Fruit fly (Drosophila melanogaster) whole organism, embryonic: ENCODE results near the gene prg.

Source experiments
- Awh ChIP-seq: fragments of 200-800 bp; sonication (Bioruptor generic); IDR thresholded peaks from 2 replicates; pipeline ENCODE4, ENCODE4 v1.3.6; 2022; ENCODE audit warnings: missing biosample characterization, missing genetic modification characterization
- B-H2 ChIP-seq: fragments of 200-800 bp; sonication (Bioruptor generic); optimal IDR thresholded peaks from 2 replicates; lab custom pipeline; 2018; ENCODE audit warnings: missing biosample characterization, mild to moderate bottlenecking, missing genetic modification characterization
- Bdp1 ChIP-seq: fragments of 200-800 bp; sonication (Bioruptor generic); optimal IDR thresholded peaks from 3 replicates; lab custom pipeline; 2016; ENCODE audit warnings: missing biosample characterization, missing genetic modification characterization
- CG12299 ChIP-seq: fragments of 200-800 bp; sonication (Bioruptor generic); optimal IDR thresholded peaks from 2 replicates; lab custom pipeline; 2018; ENCODE audit warnings: missing biosample characterization, mild to moderate bottlenecking, missing genetic modification characterization
- CG1529 ChIP-seq: fragments of 200-800 bp; sonication (Bioruptor generic); optimal IDR thresholded peaks from 3 replicates; lab custom pipeline; 2018; ENCODE audit warnings: missing biosample characterization, missing genetic modification characterization
- CG16813 ChIP-seq: fragments of 200-800 bp; sonication (Bioruptor generic); IDR thresholded peaks from 3 replicates; pipeline ENCODE4 v1.3.6; 2022; ENCODE audit warnings: missing biosample characterization, missing genetic modification characterization; ENCODE audit not compliant: partially characterized antibody
- CG17359 ChIP-seq: fragments of 200-800 bp; sonication (Bioruptor generic); optimal IDR thresholded peaks from 3 replicates; lab custom pipeline; 2018; ENCODE audit warnings: missing biosample characterization, mild to moderate bottlenecking, missing genetic modification characterization, moderate library complexity
- CG17829 ChIP-seq: fragments of 200-800 bp; optimal IDR thresholded peaks from 2 replicates; lab custom pipeline; 2019; ENCODE audit warnings: missing biosample characterization, mild to moderate bottlenecking, missing genetic modification characterization, moderate library complexity
- CG2116 ChIP-seq: fragments of 200-800 bp; sonication (Bioruptor generic); optimal IDR thresholded peaks from 3 replicates; lab custom pipeline; 2018; ENCODE audit warnings: missing biosample characterization, mild to moderate bottlenecking, missing genetic modification characterization
- CG30403 ChIP-seq: fragments of 200-800 bp; sonication (Bioruptor generic); optimal IDR thresholded peaks from 3 replicates; lab custom pipeline; 2016; ENCODE audit warnings: missing biosample characterization, missing genetic modification characterization
- CG31365 ChIP-seq: fragments of 200-800 bp; sonication (Bioruptor generic); optimal IDR thresholded peaks from 2 replicates; lab custom pipeline; 2018; ENCODE audit warnings: missing biosample characterization, mild to moderate bottlenecking, missing genetic modification characterization
- CG3407 ChIP-seq: fragments of 200-800 bp; sonication (Bioruptor generic); optimal IDR thresholded peaks from 2 replicates; lab custom pipeline; 2018; ENCODE audit warnings: missing biosample characterization, mild to moderate bottlenecking, missing genetic modification characterization
- CG34376 ChIP-seq: fragments of 200-800 bp; sonication (Bioruptor generic); optimal IDR thresholded peaks from 2 replicates; lab custom pipeline; 2018; ENCODE audit warnings: missing biosample characterization, mild to moderate bottlenecking, missing genetic modification characterization
- CG3847 ChIP-seq: fragments of 200-800 bp; sonication (Bioruptor generic); IDR thresholded peaks from 2 replicates; pipeline ENCODE4 v1.3.6; 2022; ENCODE audit warnings: missing biosample characterization, missing genetic modification characterization
- CG4854 ChIP-seq: fragments of 200-800 bp; sonication (Bioruptor generic); optimal IDR thresholded peaks from 2 replicates; lab custom pipeline; 2016; ENCODE audit warnings: missing biosample characterization, missing genetic modification characterization, inconsistent platforms
- CG6791 ChIP-seq: fragments of 200-800 bp; sonication (Bioruptor generic); IDR thresholded peaks from 3 replicates; pipeline ENCODE4 v1.3.6; 2022; ENCODE audit warnings: missing biosample characterization, missing genetic modification characterization; ENCODE audit not compliant: partially characterized antibody
- CG7963 ChIP-seq: fragments of 200-800 bp; sonication (Bioruptor generic); IDR thresholded peaks from 3 replicates; pipeline ENCODE4 v1.3.6; 2022; ENCODE audit warnings: missing biosample characterization, missing genetic modification characterization; ENCODE audit not compliant: partially characterized antibody
- CG9876 ChIP-seq: fragments of 200-800 bp; sonication (Bioruptor generic); optimal IDR thresholded peaks from 2 replicates; lab custom pipeline; 2016; ENCODE audit warnings: missing biosample characterization, missing genetic modification characterization
- CTCF ChIP-seq: fragments of 200-800 bp; sonication (Bioruptor generic); optimal IDR thresholded peaks from 2 replicates; lab custom pipeline; 2017; ENCODE audit warnings: missing biosample characterization, mild to moderate bottlenecking, missing genetic modification characterization, moderate library complexity
- CrebB ChIP-seq: fragments of 200-800 bp; sonication (Bioruptor generic); optimal IDR thresholded peaks from 3 replicates; lab custom pipeline; 2018; ENCODE audit warnings: missing biosample characterization, mild to moderate bottlenecking, missing genetic modification characterization
- Dll ChIP-seq: fragments of 200-800 bp; sonication (Bioruptor generic); IDR thresholded peaks from 4 replicates; pipeline ENCODE4 v1.3.6; 2022; ENCODE audit warnings: missing biosample characterization, missing genetic modification characterization; ENCODE audit not compliant: partially characterized antibody
- Elba2 ChIP-seq: fragments of 200-800 bp; sonication (Bioruptor generic); optimal IDR thresholded peaks from 3 replicates; lab custom pipeline; 2016; ENCODE audit warnings: missing biosample characterization, missing genetic modification characterization
- GATAe ChIP-seq: fragments of 200-800 bp; sonication (Bioruptor generic); conservative IDR thresholded peaks from 2 replicates; pipeline ENCODE4 v1.3.6; 2022; ENCODE audit warnings: missing biosample characterization, missing genetic modification characterization
- Gsc ChIP-seq: fragments of 200-800 bp; sonication (Bioruptor generic); IDR thresholded peaks from 2 replicates; pipeline ENCODE4 v1.3.6; 2022; ENCODE audit warnings: missing biosample characterization, missing genetic modification characterization
- MESR4 ChIP-seq: fragments of 200-800 bp; sonication (Bioruptor generic); optimal IDR thresholded peaks from 2 replicates; lab custom pipeline; 2018; ENCODE audit warnings: missing biosample characterization, mild to moderate bottlenecking, missing genetic modification characterization, moderate library complexity
- Med ChIP-seq: fragments of 200-800 bp; sonication (Bioruptor generic); peaks from one replicate; lab custom pipeline; 2016; ENCODE audit warnings: missing biosample characterization, missing genetic modification characterization, mild to moderate bottlenecking, inconsistent platforms, moderate library complexity
- Nf-YB ChIP-seq: fragments of 200-800 bp; sonication (Bioruptor generic); optimal IDR thresholded peaks from 3 replicates; lab custom pipeline; 2019; ENCODE audit warnings: missing biosample characterization, mild to moderate bottlenecking, missing genetic modification characterization, moderate library complexity
- NfI ChIP-seq: fragments of 200-800 bp; sonication (Bioruptor generic); optimal IDR thresholded peaks from 3 replicates; lab custom pipeline; 2018; ENCODE audit warnings: missing biosample characterization, mild to moderate bottlenecking, missing genetic modification characterization, moderate library complexity
- Opbp ChIP-seq: fragments of 200-800 bp; sonication (Bioruptor generic); IDR thresholded peaks from 3 replicates; pipeline ENCODE4 v1.3.6; 2022; ENCODE audit warnings: missing biosample characterization, missing genetic modification characterization; ENCODE audit not compliant: partially characterized antibody
- Pdp1 ChIP-seq, 2 experiments: fragments of 200-800 bp; sonication (Bioruptor generic); optimal IDR thresholded peaks; 3 replicates each; lab custom pipeline; 2016; ENCODE audit warnings: missing biosample characterization in 2 of 2, missing genetic modification characterization in 2 of 2, mild to moderate bottlenecking in 1 of 2, moderate library complexity in 1 of 2
- Rx ChIP-seq: fragments of 200-800 bp; sonication (Bioruptor generic); IDR thresholded peaks from 2 replicates; pipeline ENCODE4 v1.3.6; 2022; ENCODE audit warnings: missing biosample characterization, missing genetic modification characterization
- Side ChIP-seq: fragments of 200-800 bp; sonication (Bioruptor generic); optimal IDR thresholded peaks from 2 replicates; lab custom pipeline; 2016; ENCODE audit warnings: missing biosample characterization, missing genetic modification characterization
- Sin3A ChIP-seq: fragments of >200 bp; optimal IDR thresholded peaks from 2 replicates; lab custom pipeline; 2018
- amos ChIP-seq: fragments of 200-800 bp; sonication (Bioruptor generic); IDR thresholded peaks from 2 replicates; pipeline ENCODE4 v1.3.6; 2022; ENCODE audit warnings: missing biosample characterization, missing genetic modification characterization; ENCODE audit not compliant: partially characterized antibody
- ato ChIP-seq: fragments of 200-800 bp; sonication (Bioruptor generic); IDR thresholded peaks from 2 replicates; pipeline ENCODE4 v1.3.6; 2022; ENCODE audit warnings: missing biosample characterization, missing genetic modification characterization; ENCODE audit not compliant: partially characterized antibody
- bab2 ChIP-seq: fragments of 200-800 bp; sonication (Bioruptor generic); optimal IDR thresholded peaks from 2 replicates; lab custom pipeline; 2016; ENCODE audit warnings: missing biosample characterization, missing genetic modification characterization
- bigmax ChIP-seq: fragments of 200-800 bp; sonication (Bioruptor generic); optimal IDR thresholded peaks from 2 replicates; lab custom pipeline; 2018; ENCODE audit warnings: missing biosample characterization, mild to moderate bottlenecking, missing genetic modification characterization
- cg ChIP-seq: fragments of 200-800 bp; sonication (Bioruptor generic); optimal IDR thresholded peaks from 3 replicates; lab custom pipeline; 2019; ENCODE audit warnings: missing biosample characterization, mild to moderate bottlenecking, missing genetic modification characterization, moderate library complexity
- crp ChIP-seq, 2 experiments: fragments of 200-800 bp; sonication (Bioruptor generic); optimal IDR thresholded peaks; 2 replicates in 1 of 2; 3 replicates in 1 of 2; lab custom pipeline; 2017; ENCODE audit warnings: missing biosample characterization in 2 of 2, missing genetic modification characterization in 2 of 2, mild to moderate bottlenecking in 1 of 2, moderate library complexity in 1 of 2
- dmrt11E ChIP-seq: fragments of 200-800 bp; sonication (Bioruptor generic); optimal IDR thresholded peaks from 3 replicates; lab custom pipeline; 2018; ENCODE audit warnings: missing biosample characterization, mild to moderate bottlenecking, missing genetic modification characterization, moderate library complexity
- hbn ChIP-seq: fragments of 200-800 bp; sonication (Bioruptor generic); IDR thresholded peaks from 2 replicates; pipeline ENCODE4 v1.3.6; 2022; ENCODE audit warnings: missing biosample characterization, missing genetic modification characterization; ENCODE audit not compliant: partially characterized antibody
- ken ChIP-seq: fragments of 200-800 bp; sonication (Bioruptor generic); IDR thresholded peaks from 3 replicates; pipeline ENCODE4 v1.3.6; 2022; ENCODE audit warnings: missing biosample characterization, missing genetic modification characterization
- lilli ChIP-seq: fragments of 200-800 bp; sonication (Bioruptor generic); optimal IDR thresholded peaks from 3 replicates; lab custom pipeline; 2016; ENCODE audit warnings: missing biosample characterization, missing genetic modification characterization
- nerfin-2 ChIP-seq: fragments of 200-800 bp; sonication (Bioruptor generic); IDR thresholded peaks from 2 replicates; pipeline ENCODE4 v1.3.6; 2022; ENCODE audit warnings: missing biosample characterization, missing genetic modification characterization; ENCODE audit not compliant: partially characterized antibody
- ranshi ChIP-seq: fragments of 200-800 bp; sonication (Bioruptor generic); IDR thresholded peaks from 2 replicates; pipeline ENCODE4 v1.3.6; 2022; ENCODE audit warnings: missing biosample characterization, missing genetic modification characterization
- sens ChIP-seq: fragments of 200-800 bp; sonication (Bioruptor generic); peaks from one replicate; lab custom pipeline; 2016; ENCODE audit warnings: missing biosample characterization, missing genetic modification characterization
- slp2 ChIP-seq: fragments of 200-800 bp; sonication (Bioruptor generic); optimal IDR thresholded peaks from 2 replicates; lab custom pipeline; 2016; ENCODE audit warnings: missing biosample characterization, missing genetic modification characterization
- sqz ChIP-seq: fragments of 200-800 bp; sonication (Bioruptor generic); optimal IDR thresholded peaks from 3 replicates; lab custom pipeline; 2018; ENCODE audit warnings: missing biosample characterization, mild to moderate bottlenecking, missing genetic modification characterization
- sug ChIP-seq: fragments of 200-800 bp; optimal IDR thresholded peaks from 2 replicates; lab custom pipeline; 2019; ENCODE audit warnings: missing biosample characterization, mild to moderate bottlenecking, missing genetic modification characterization, moderate library complexity
- trem ChIP-seq: fragments of 200-800 bp; optimal IDR thresholded peaks from 3 replicates; lab custom pipeline; 2019; ENCODE audit warnings: missing biosample characterization, mild to moderate bottlenecking, missing genetic modification characterization, moderate library complexity
- tx ChIP-seq: fragments of 200-800 bp; sonication (Bioruptor generic); optimal IDR thresholded peaks from 2 replicates; lab custom pipeline; 2016; ENCODE audit warnings: missing biosample characterization, missing genetic modification characterization

The prg gene

DNA sequence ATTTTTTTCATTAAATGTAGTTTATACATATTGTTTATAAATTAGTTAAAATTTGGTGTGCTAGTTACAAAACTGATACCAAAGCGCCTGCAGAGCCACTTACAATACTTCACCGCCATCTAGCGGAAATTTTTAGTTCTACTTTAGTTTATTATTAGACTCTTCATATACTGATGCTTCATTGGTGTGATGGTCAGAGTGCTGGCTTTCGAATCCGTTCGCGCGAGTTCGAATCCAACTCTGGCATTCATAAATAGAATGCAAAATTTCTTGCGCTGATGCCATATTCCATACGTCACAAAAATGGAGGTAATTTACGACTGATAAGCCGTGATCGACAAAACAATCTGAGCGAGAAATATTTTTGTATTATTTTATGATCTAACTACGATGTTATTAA is 21.3 kb downstream of the prg start (continued):
- no peak for TF ChIP-seq CG3407 (GFP tag; lab: Kevin White, UChicago)
- peak; percentile 38; the same call in 1 of the 2 replicates for TF ChIP-seq ato (GFP tag; lab: Robert Waterston, UW)
- no peak for TF ChIP-seq CrebB (tag; lab: Kevin White, UChicago)
- no peak for TF ChIP-seq Side (GFP tag; lab: Kevin White, UChicago)
- no peak for TF ChIP-seq Rx (GFP tag; lab: Robert Waterston, UW)
- TF ChIP-seq Bdp1 (GFP tag; lab: Kevin White, UChicago): peak; percentile 100
- no peak for TF ChIP-seq Nf-YB (GFP tag; lab: Kevin White, UChicago)
- TF ChIP-seq trem: no peak
- no peak for TF ChIP-seq CG7963 (GFP tag; lab: Robert Waterston, UW)
- no peak for TF ChIP-seq ranshi (GFP tag; lab: Robert Waterston, UW)
- TF ChIP-seq CG34376: peak; percentile 29
- peak; percentile 76 for TF ChIP-seq Opbp (GFP tag; lab: Robert Waterston, UW)
- no peak for TF ChIP-seq CG4854
- no peak for TF ChIP-seq Awh (GFP tag; lab: Robert Waterston, UW)
- TF ChIP-seq sens: peak; percentile 87
- no peak for TF ChIP-seq Sin3A
- peak; percentile 63 for TF ChIP-seq amos
- TF ChIP-seq Med (GFP tag; lab: Kevin White, UChicago): peak; percentile 76
- no peak for TF ChIP-seq Gsc (GFP tag; lab: Robert Waterston, UW)
- TF ChIP-seq CG30403 (GFP tag; lab: Kevin White, UChicago): no peak
- peak; percentile 71 for TF ChIP-seq CG6791 (GFP tag; lab: Robert Waterston, UW)
- TF ChIP-seq crp (GFP tag; optimal IDR thresholded peaks at IDR 0.05; lab: Kevin White, UChicago): no peak
- no peak for TF ChIP-seq GATAe (GFP tag; lab: Robert Waterston, UW)
- no peak for TF ChIP-seq bab2 (GFP tag; lab: Kevin White, UChicago)
- no peak for TF ChIP-seq cg (GFP tag; lab: Kevin White, UChicago)
- peak; percentile 66 for TF ChIP-seq CG16813 (GFP tag; lab: Robert Waterston, UW)
- no peak for TF ChIP-seq bigmax (GFP tag; lab: Kevin White, UChicago)
- TF ChIP-seq Dll (GFP tag; lab: Robert Waterston, UW): 0 out of 4 replicates have a peak, but pooled peaks have one; percentile 26
- TF ChIP-seq nerfin-2 (GFP tag; lab: Robert Waterston, UW): peak; percentile 79
- TF ChIP-seq CG3847 (GFP tag; lab: Robert Waterston, UW): no peak
- peak; percentile 50 for TF ChIP-seq CG31365 (tag; lab: Kevin White, UChicago)
- peak; percentile 1 for TF ChIP-seq sug
- peak; percentile 96 for TF ChIP-seq CTCF (GFP tag; lab: Kevin White, UChicago)

DNA sequence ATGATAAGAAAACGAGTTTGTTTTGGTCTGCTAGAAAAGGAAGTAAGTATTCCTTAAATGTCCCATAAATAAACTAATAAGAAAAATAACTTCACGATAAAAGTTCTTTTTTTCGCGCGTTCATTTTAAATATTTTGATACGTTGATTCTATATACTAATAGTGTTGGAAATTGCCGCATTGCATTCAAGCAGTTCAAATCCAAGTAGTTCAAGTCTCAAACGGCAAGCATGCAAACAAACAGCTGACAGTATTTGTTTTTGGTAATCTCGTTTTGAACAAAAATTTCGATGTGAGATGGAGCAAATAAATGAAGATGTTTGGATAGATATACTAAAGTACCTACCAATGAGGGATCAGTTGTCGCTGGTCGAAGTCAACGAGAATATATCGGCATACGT is 24.4 kb downstream of the prg start, which contains the start of gene CG13088:
Gene CG13088 (plus strand): TSS at position 247 of the 400 bp plus-strand sequence.
- TF ChIP-seq Pdp1 (GFP tag; optimal IDR thresholded peaks at IDR 0.05; lab: Kevin White, UChicago) (peak in 1 of 2 experiments; percentile 34), CG17829 (tag; lab: Kevin White, UChicago) (peak; percentile 36), CG17359 (peak; percentile 18), NfI (GFP tag; lab: Kevin White, UChicago) (peak; percentile 55), sqz (GFP tag; lab: Kevin White, UChicago) (no peak), nerfin-2 (GFP tag; lab: Robert Waterston, UW) (no peak), MESR4 (GFP tag; lab: Kevin White, UChicago) (peak; percentile 39), dmrt11E (tag; lab: Kevin White, UChicago) (peak; percentile 23), CG2116 (GFP tag; lab: Kevin White, UChicago) (peak; percentile 61), CG9876 (no peak), CG1529 (no peak), tx (no peak), slp2 (GFP tag; lab: Kevin White, UChicago) (no peak), ken (GFP tag; lab: Robert Waterston, UW) (peak; percentile 39; the same call in 1 of the 3 replicates), CG12299 (no peak), hbn (GFP tag; lab: Robert Waterston, UW) (no peak), Elba2 (peak; percentile 32), B-H2 (peak; percentile 55), lilli (GFP tag; lab: Kevin White, UChicago) (peak; percentile 6)
